Fruit fly (Drosophila melanogaster): ENCODE measurements around the gene Set2.

- TF ChIP-seq CG8478 (optimal IDR thresholded peaks at IDR 0.05): no peak
- TF ChIP-seq CTCF (optimal IDR thresholded peaks at IDR 0.05): no peak
Observed at dm6 chrX:13384177-13384576, 28.9 kb upstream of the Set2 start.

All from S2 (cell line).